Worm (Caenorhabditis elegans) whole organism, late embryonic: ENCODE data around the gene Y54G2A.37.

Experiments
- F13H6.1 ChIP-seq: sonication (generic microtip); optimal IDR thresholded peaks from 2 replicates; lab custom pipeline; 2016; ENCODE audit warnings: missing genetic modification characterization, missing compliant biosample characterization
- K09A11.1 ChIP-seq: sonication (generic microtip); optimal IDR thresholded peaks from 2 replicates; lab custom pipeline; 2017; ENCODE audit warnings: antibody characterized with exemption, mild to moderate bottlenecking, missing genetic modification characterization, missing compliant biosample characterization; ENCODE audit not compliant: insufficient read depth
- T23F11.4 ChIP-seq: fragments of 200-800 bp; sonication (Bioruptor generic); optimal IDR thresholded peaks from 2 replicates; lab custom pipeline; 2018; ENCODE audit warnings: mild to moderate bottlenecking, missing genetic modification characterization, missing compliant biosample characterization
- Y22D7AL.16 ChIP-seq: sonication (generic microtip); optimal IDR thresholded peaks from 2 replicates; lab custom pipeline; 2016; ENCODE audit warnings: missing genetic modification characterization, missing compliant biosample characterization
- ama-1 ChIP-seq: fragments of 150-350 bp; optimal IDR thresholded peaks from 2 replicates; lab custom pipeline; 2014
- ceh-14 ChIP-seq: sonication (generic microtip); optimal IDR thresholded peaks from 2 replicates; lab custom pipeline; 2016; ENCODE audit warnings: missing genotype, missing genetic modification characterization, missing compliant biosample characterization
- ceh-18 ChIP-seq: sonication (generic microtip); optimal IDR thresholded peaks from 2 replicates; lab custom pipeline; 2016; ENCODE audit warnings: missing genetic modification characterization, missing compliant biosample characterization
- ceh-19 ChIP-seq: fragments of 200-800 bp; sonication (Bioruptor generic); optimal IDR thresholded peaks from 2 replicates; lab custom pipeline; 2018; ENCODE audit warnings: mild to moderate bottlenecking, missing genetic modification characterization, missing compliant biosample characterization
- ceh-22 ChIP-seq: sonication (generic microtip); optimal IDR thresholded peaks from 2 replicates; lab custom pipeline; 2017; ENCODE audit warnings: missing biosample characterization, missing genetic modification characterization
- ceh-30 ChIP-seq: fragments of 150-350 bp; optimal IDR thresholded peaks from 2 replicates; lab custom pipeline; 2014; ENCODE audit warnings: missing biosample characterization, missing genetic modification characterization
- ceh-31 ChIP-seq: sonication (generic microtip); optimal IDR thresholded peaks from 2 replicates; lab custom pipeline; 2016; ENCODE audit warnings: missing genetic modification characterization, missing compliant biosample characterization
- ceh-34 ChIP-seq: sonication (generic microtip); optimal IDR thresholded peaks from 2 replicates; lab custom pipeline; 2016; ENCODE audit warnings: mild to moderate bottlenecking, missing genetic modification characterization, missing compliant biosample characterization
- ceh-45 ChIP-seq: fragments of 200-800 bp; sonication (Bioruptor generic); IDR thresholded peaks from 2 replicates; pipeline ENCODE4 v1.3.6; 2022; ENCODE audit warnings: missing genetic modification reagents, missing genetic modification characterization, missing compliant biosample characterization
- ceh-6 ChIP-seq: fragments of 200-800 bp; sonication (Bioruptor generic); optimal IDR thresholded peaks from 2 replicates; lab custom pipeline; 2018; ENCODE audit warnings: mild to moderate bottlenecking, missing genetic modification characterization, missing compliant biosample characterization
- ceh-9 ChIP-seq: sonication (generic microtip); optimal IDR thresholded peaks from 2 replicates; lab custom pipeline; 2016; ENCODE audit warnings: mild to moderate bottlenecking, missing genetic modification characterization, inconsistent platforms, missing compliant biosample characterization
- che-1 ChIP-seq: sonication (generic microtip); optimal IDR thresholded peaks from 2 replicates; lab custom pipeline; 2016; ENCODE audit warnings: mild to moderate bottlenecking, missing genetic modification characterization, missing compliant biosample characterization
- elt-2 ChIP-seq: sonication (generic microtip); optimal IDR thresholded peaks from 2 replicates; lab custom pipeline; 2016; ENCODE audit warnings: missing genetic modification reagents, missing genetic modification characterization, missing compliant biosample characterization
- ets-4 ChIP-seq: sonication (generic microtip); optimal IDR thresholded peaks from 2 replicates; lab custom pipeline; 2016; ENCODE audit warnings: missing genetic modification characterization, missing compliant biosample characterization
- fax-1 ChIP-seq: sonication (generic microtip); optimal IDR thresholded peaks from 2 replicates; lab custom pipeline; 2016; ENCODE audit warnings: missing genotype, missing genetic modification characterization, missing compliant biosample characterization
- fkh-10 ChIP-seq: fragments of 150-350 bp; optimal IDR thresholded peaks from 2 replicates; lab custom pipeline; 2014; ENCODE audit warnings: missing biosample characterization, missing genetic modification reagents, missing genetic modification characterization
- gmeb-2 ChIP-seq: sonication (generic microtip); optimal IDR thresholded peaks from 2 replicates; lab custom pipeline; 2016; ENCODE audit warnings: missing genetic modification characterization, inconsistent platforms, missing compliant biosample characterization
- hlh-15 ChIP-seq: sonication (generic microtip); optimal IDR thresholded peaks from 2 replicates; lab custom pipeline; 2016; ENCODE audit warnings: missing genetic modification characterization, missing compliant biosample characterization
- hlh-30 ChIP-seq: sonication (generic microtip); optimal IDR thresholded peaks from 2 replicates; lab custom pipeline; 2017; ENCODE audit warnings: antibody characterized with exemption, missing genetic modification characterization, missing compliant biosample characterization; ENCODE audit not compliant: insufficient read depth
- hlh-8 ChIP-seq: sonication (generic microtip); optimal IDR thresholded peaks from 2 replicates; lab custom pipeline; 2016; ENCODE audit warnings: missing genotype, missing genetic modification characterization, missing compliant biosample characterization
- lin-11 ChIP-seq: fragments of 200-800 bp; sonication (Bioruptor generic); optimal IDR thresholded peaks from 2 replicates; lab custom pipeline; 2018; ENCODE audit warnings: mild to moderate bottlenecking, missing genetic modification characterization, missing compliant biosample characterization
- madf-2 ChIP-seq: sonication (generic microtip); optimal IDR thresholded peaks from 2 replicates; lab custom pipeline; 2017; ENCODE audit warnings: missing genetic modification characterization, missing compliant biosample characterization
- mec-3 ChIP-seq: sonication (generic microtip); optimal IDR thresholded peaks from 2 replicates; lab custom pipeline; 2016; ENCODE audit warnings: borderline replicate concordance, missing genetic modification characterization, missing compliant biosample characterization
- nfya-1 ChIP-seq: sonication (generic microtip); optimal IDR thresholded peaks from 2 replicates; lab custom pipeline; 2017; ENCODE audit warnings: missing genetic modification characterization, mild to moderate bottlenecking, missing compliant biosample characterization, antibody characterized with exemption, moderate library complexity
- nhr-11 ChIP-seq: fragments of 150-350 bp; optimal IDR thresholded peaks from 2 replicates; lab custom pipeline; 2014; ENCODE audit warnings: missing biosample characterization, missing genetic modification characterization
- nhr-232 ChIP-seq: sonication (generic microtip); optimal IDR thresholded peaks from 2 replicates; lab custom pipeline; 2016; ENCODE audit warnings: missing genetic modification characterization, missing compliant biosample characterization
- npax-4 ChIP-seq: sonication (generic microtip); optimal IDR thresholded peaks from 2 replicates; lab custom pipeline; 2016; ENCODE audit warnings: missing genetic modification characterization, missing compliant biosample characterization
- odd-2 ChIP-seq: sonication (generic microtip); optimal IDR thresholded peaks from 2 replicates; lab custom pipeline; 2017; ENCODE audit warnings: antibody characterized with exemption, mild to moderate bottlenecking, missing genetic modification characterization, missing compliant biosample characterization
- pag-3 ChIP-seq: sonication (generic microtip); optimal IDR thresholded peaks from 2 replicates; lab custom pipeline; 2016; ENCODE audit warnings: missing compliant biosample characterization, missing genetic modification characterization, borderline replicate concordance
- pat-9 ChIP-seq: fragments of 200-800 bp; sonication (Bioruptor generic); optimal IDR thresholded peaks from 2 replicates; lab custom pipeline; 2018; ENCODE audit warnings: mild to moderate bottlenecking, missing genetic modification characterization, moderate library complexity, missing compliant biosample characterization
- pax-1 ChIP-seq: fragments of 150-350 bp; optimal IDR thresholded peaks from 2 replicates; lab custom pipeline; 2014; ENCODE audit warnings: missing biosample characterization, missing genetic modification characterization
- pha-2 ChIP-seq: sonication (generic microtip); optimal IDR thresholded peaks from 2 replicates; lab custom pipeline; 2017; ENCODE audit warnings: mild to moderate bottlenecking, missing genetic modification characterization, missing compliant biosample characterization
- pha-4 ChIP-seq: fragments of 150-350 bp; optimal IDR thresholded peaks from 2 replicates; lab custom pipeline; 2018; ENCODE audit warnings: missing biosample characterization, missing genetic modification reagents, missing genetic modification characterization
- pqm-1 ChIP-seq: sonication (generic microtip); optimal IDR thresholded peaks from 2 replicates; lab custom pipeline; 2016; ENCODE audit warnings: missing genetic modification characterization, missing compliant biosample characterization
- pros-1 ChIP-seq: fragments of 150-350 bp; optimal IDR thresholded peaks from 2 replicates; lab custom pipeline; 2014; ENCODE audit warnings: missing biosample characterization, missing genetic modification reagents, missing genetic modification characterization
- rnt-1 ChIP-seq: sonication (generic microtip); optimal IDR thresholded peaks from 2 replicates; lab custom pipeline; 2016; ENCODE audit warnings: missing genetic modification characterization, missing compliant biosample characterization
- sdc-2 ChIP-seq: sonication (generic microtip); optimal IDR thresholded peaks from 2 replicates; lab custom pipeline; 2016; ENCODE audit warnings: missing genotype, missing genetic modification characterization, missing compliant biosample characterization
- sox-2 ChIP-seq: fragments of 200-800 bp; sonication (Bioruptor generic); IDR thresholded peaks from 2 replicates; pipeline ENCODE4 v1.3.6; 2022; ENCODE audit warnings: missing genetic modification reagents, missing genetic modification characterization, missing compliant biosample characterization
- sox-4 ChIP-seq: sonication (generic microtip); optimal IDR thresholded peaks from 2 replicates; lab custom pipeline; 2017; ENCODE audit warnings: mild to moderate bottlenecking, missing genetic modification characterization, inconsistent platforms, missing compliant biosample characterization
- syd-9 ChIP-seq: sonication (generic microtip); optimal IDR thresholded peaks from 2 replicates; lab custom pipeline; 2016; ENCODE audit warnings: mild to moderate bottlenecking, missing genetic modification characterization, moderate library complexity, missing compliant biosample characterization
- tbx-2 ChIP-seq: sonication (generic microtip); optimal IDR thresholded peaks from 2 replicates; lab custom pipeline; 2016; ENCODE audit warnings: missing genetic modification characterization, missing compliant biosample characterization
- tbx-7 ChIP-seq: sonication (generic microtip); optimal IDR thresholded peaks from 2 replicates; lab custom pipeline; 2016; ENCODE audit warnings: missing genotype, missing genetic modification characterization, missing compliant biosample characterization
- ttx-3 ChIP-seq: sonication (generic microtip); optimal IDR thresholded peaks from 2 replicates; lab custom pipeline; 2016; ENCODE audit warnings: missing genetic modification reagents, missing genetic modification characterization, missing compliant biosample characterization
- unc-3 ChIP-seq, 2 experiments: fragments of 200-800 bp in 1 of 2; sonication (Bioruptor generic) in 1 of 2; sonication (generic microtip) in 1 of 2; conservative IDR thresholded peaks in 1 of 2; optimal IDR thresholded peaks in 1 of 2; 2 replicates each; pipeline versions ENCODE4 v1.3.6 to Lab custom; 2016 to 2022; ENCODE audit warnings: missing compliant biosample characterization in 2 of 2, missing genetic modification characterization in 2 of 2, missing genetic modification reagents in 1 of 2
- unc-55 ChIP-seq: sonication (generic microtip); optimal IDR thresholded peaks from 2 replicates; lab custom pipeline; 2017; ENCODE audit warnings: missing biosample characterization, missing genetic modification reagents, missing genetic modification characterization
- unc-86 ChIP-seq: sonication (generic microtip); optimal IDR thresholded peaks from 2 replicates; lab custom pipeline; 2016; ENCODE audit warnings: missing genetic modification characterization, missing compliant biosample characterization
- zip-5 ChIP-seq: sonication (generic microtip); optimal IDR thresholded peaks from 2 replicates; lab custom pipeline; 2016; ENCODE audit warnings: missing genetic modification characterization, missing compliant biosample characterization
- ztf-16 ChIP-seq: sonication (generic microtip); optimal IDR thresholded peaks from 2 replicates; lab custom pipeline; 2017; ENCODE audit warnings: missing genetic modification characterization, missing compliant biosample characterization

Gene Y54G2A.37

DNA sequence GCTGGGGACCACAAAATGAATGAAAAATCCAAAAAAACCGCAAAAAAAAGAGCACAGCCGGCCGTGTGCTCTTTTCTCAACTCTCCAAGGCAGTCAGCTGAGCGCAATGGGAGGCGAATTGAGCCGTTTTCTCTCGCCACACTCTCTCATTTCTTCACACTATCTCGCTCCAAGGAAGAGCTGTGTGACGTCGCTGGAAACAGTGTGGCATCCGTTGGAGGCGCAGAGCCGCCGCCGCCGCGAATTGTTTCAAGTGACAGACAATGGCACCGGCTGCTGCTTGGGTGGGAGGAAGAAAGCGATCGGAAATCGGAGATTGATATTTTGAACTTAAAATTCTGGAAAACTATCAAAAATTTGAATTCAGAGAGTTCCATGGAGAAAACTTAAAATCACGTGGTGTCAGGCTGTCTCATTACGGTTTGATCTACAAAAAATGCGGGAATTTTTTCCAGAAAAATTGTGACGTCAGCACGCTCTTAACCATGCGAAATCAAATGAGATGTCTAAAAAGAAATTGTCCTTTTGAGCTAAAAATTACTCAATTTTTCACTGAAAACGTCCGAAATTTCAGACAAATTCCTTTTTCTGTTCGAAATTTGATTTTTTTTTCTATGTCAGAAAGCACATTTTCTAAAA lies 44.4 kb upstream of the Y54G2A.37 start:
- TF ChIP-seq fax-1 (tag; lab: Kevin White, UChicago) (no peak), rnt-1 (tag; lab: Kevin White, UChicago) (peak; percentile 61), nfya-1 (tag; lab: Kevin White, UChicago) (peak; percentile 31), ceh-34 (tag; lab: Kevin White, UChicago) (peak; percentile 33), fkh-10 (no peak), madf-2 (no peak), tbx-7 (tag; lab: Kevin White, UChicago) (no peak), ztf-16 (tag; lab: Kevin White, UChicago) (no peak), unc-3 (GFP tag; conservative IDR thresholded peaks at IDR 0.05; lab: Robert Waterston, UW) (no peak), unc-3 (tag; optimal IDR thresholded peaks at IDR 0.05; lab: Kevin White, UChicago) (no peak), pat-9 (tag; lab: Kevin White, UChicago) (no peak), gmeb-2 (tag; lab: Kevin White, UChicago) (no peak), pax-1 (no peak), che-1 (tag; lab: Kevin White, UChicago) (no peak), sdc-2 (no peak), ceh-45 (GFP tag; lab: Robert Waterston, UW) (no peak), ama-1 (lab: Kevin White, UChicago) (no peak), ceh-14 (tag; lab: Kevin White, UChicago) (no peak), tbx-2 (peak; percentile 2), npax-4 (tag; lab: Kevin White, UChicago) (no peak), ceh-31 (peak; percentile 58), ceh-30 (no peak), pag-3 (tag; lab: Kevin White, UChicago) (no peak), unc-86 (no peak), T23F11.4 (GFP tag; lab: Kevin White, UChicago) (no peak), Y22D7AL.16 (no peak), elt-2 (no peak), pros-1 (tag; lab: Kevin White, UChicago) (no peak), mec-3 (tag; lab: Kevin White, UChicago) (no peak), pha-2 (no peak), nhr-11 (tag; lab: Kevin White, UChicago) (no peak), nhr-232 (no peak), ets-4 (tag; lab: Kevin White, UChicago) (no peak), hlh-30 (peak; percentile 72), pha-4 (tag; lab: Kevin White, UChicago) (no peak), unc-55 (GFP tag; lab: Kevin White, UChicago) (peak; percentile 6), K09A11.1 (tag; lab: Kevin White, UChicago) (no peak), ceh-6 (GFP tag; lab: Kevin White, UChicago) (no peak), ceh-18 (tag; lab: Kevin White, UChicago) (peak; percentile 57), ceh-22 (no peak), F13H6.1 (tag; lab: Kevin White, UChicago) (no peak), sox-2 (no peak), hlh-15 (tag; lab: Kevin White, UChicago) (no peak), lin-11 (tag; lab: Kevin White, UChicago) (no peak), ttx-3 (tag; lab: Kevin White, UChicago) (no peak), ceh-19 (GFP tag; lab: Kevin White, UChicago) (peak; percentile 32), pqm-1 (tag; lab: Kevin White, UChicago) (no peak), zip-5 (no peak), ceh-9 (tag; lab: Kevin White, UChicago) (no peak), syd-9 (tag; lab: Kevin White, UChicago) (no peak), hlh-8 (tag; lab: Kevin White, UChicago) (peak; percentile 2), odd-2 (tag; lab: Kevin White, UChicago) (no peak), sox-4 (tag; lab: Kevin White, UChicago) (peak; percentile 14)
